Worm (Caenorhabditis elegans) whole organism, L1 larva: ENCODE data around the gene srt-7.

ENCODE experiments used
- C04F5.9 ChIP-seq: sonication (generic microtip); optimal IDR thresholded peaks from 2 replicates; lab custom pipeline; 2016; ENCODE audit warnings: missing genetic modification characterization, missing compliant biosample characterization
- F16B12.6 ChIP-seq: fragments of 150-350 bp; optimal IDR thresholded peaks from 2 replicates; lab custom pipeline; 2014; ENCODE audit warnings: missing biosample characterization, missing genetic modification characterization
- aha-1 ChIP-seq: fragments of 150-350 bp; optimal IDR thresholded peaks from 2 replicates; lab custom pipeline; 2014; ENCODE audit warnings: missing biosample characterization, missing genetic modification characterization
- alr-1 ChIP-seq: fragments of 200-800 bp; sonication (Bioruptor generic); optimal IDR thresholded peaks from 2 replicates; lab custom pipeline; 2018; ENCODE audit warnings: borderline replicate concordance, mild to moderate bottlenecking, missing genetic modification characterization, missing compliant biosample characterization
- aly-2 ChIP-seq: fragments of 150-350 bp; optimal IDR thresholded peaks from 2 replicates; lab custom pipeline; 2014; ENCODE audit warnings: missing biosample characterization, missing genetic modification characterization
- ceh-82 ChIP-seq, 3 experiments: fragments of 150-350 bp in 1 of 3; sonication (generic microtip) in 2 of 3; optimal IDR thresholded peaks; 2 replicates each; lab custom pipeline; 2014 to 2017; ENCODE audit warnings: missing biosample characterization in 3 of 3, missing genetic modification characterization in 3 of 3
- efl-1 ChIP-seq, 4 experiments: fragments of 150-350 bp; optimal IDR thresholded peaks in 3 of 4; peaks in 1 of 4; 1 replicate in 1 of 4; 2 replicates in 3 of 4; lab custom pipeline; 2014; ENCODE audit warnings: missing biosample characterization in 2 of 4, missing genetic modification characterization in 2 of 4, missing genetic modification reagents in 2 of 4
- efl-3 ChIP-seq: fragments of 200-800 bp; sonication (Bioruptor generic); optimal IDR thresholded peaks from 2 replicates; lab custom pipeline; 2018; ENCODE audit warnings: mild to moderate bottlenecking, missing genetic modification characterization, missing compliant biosample characterization
- elt-2 ChIP-seq: sonication (generic microtip); optimal IDR thresholded peaks from 2 replicates; lab custom pipeline; 2016; ENCODE audit warnings: missing genetic modification characterization, mild to moderate bottlenecking, inconsistent platforms, missing compliant biosample characterization, missing genetic modification reagents
- elt-3 ChIP-seq, 6 experiments: fragments of 150-350 bp in 1 of 6; sonication (generic microtip); optimal IDR thresholded peaks; 2 replicates each; lab custom pipeline; 2017 to 2018; ENCODE audit warnings: missing biosample characterization in 6 of 6, missing genetic modification characterization in 6 of 6, inconsistent platforms in 1 of 6
- fkh-4 ChIP-seq: sonication (generic microtip); optimal IDR thresholded peaks from 2 replicates; lab custom pipeline; 2016; ENCODE audit warnings: missing compliant biosample characterization, missing genetic modification characterization, borderline replicate concordance
- fos-1 ChIP-seq: fragments of 150-350 bp; optimal IDR thresholded peaks from 2 replicates; lab custom pipeline; 2014; ENCODE audit warnings: missing biosample characterization, missing genetic modification characterization
- hlh-4 ChIP-seq: sonication (generic microtip); optimal IDR thresholded peaks from 2 replicates; lab custom pipeline; 2016; ENCODE audit warnings: mild to moderate bottlenecking, missing genetic modification characterization, missing compliant biosample characterization
- irx-1 ChIP-seq: sonication (generic microtip); optimal IDR thresholded peaks from 2 replicates; lab custom pipeline; 2016; ENCODE audit warnings: missing genetic modification characterization, missing compliant biosample characterization
- lin-13 ChIP-seq: fragments of 150-350 bp; optimal IDR thresholded peaks from 2 replicates; lab custom pipeline; 2014; ENCODE audit warnings: missing biosample characterization, missing genetic modification reagents, missing genetic modification characterization
- lin-14 ChIP-seq: fragments of 200-800 bp; sonication (Bioruptor generic); optimal IDR thresholded peaks from 2 replicates; lab custom pipeline; 2018; ENCODE audit warnings: mild to moderate bottlenecking, missing genetic modification characterization, moderate library complexity, missing compliant biosample characterization
- lin-39 ChIP-seq: fragments of 150-350 bp; optimal IDR thresholded peaks from 2 replicates; lab custom pipeline; 2014; ENCODE audit warnings: missing biosample characterization, missing genetic modification reagents, missing genetic modification characterization
- lsy-2 ChIP-seq, 2 experiments: fragments of 150-350 bp; optimal IDR thresholded peaks; 2 replicates each; lab custom pipeline; 2014; ENCODE audit warnings: missing biosample characterization in 2 of 2, missing genetic modification characterization in 2 of 2
- mep-1 ChIP-seq: fragments of 150-350 bp; optimal IDR thresholded peaks from 2 replicates; lab custom pipeline; 2014; ENCODE audit warnings: missing biosample characterization, missing genetic modification characterization
- nhr-12 ChIP-seq: sonication (generic microtip); optimal IDR thresholded peaks from 2 replicates; lab custom pipeline; 2017; ENCODE audit warnings: missing biosample characterization, missing genetic modification characterization
- nhr-20 ChIP-seq: sonication (generic microtip); optimal IDR thresholded peaks from 2 replicates; lab custom pipeline; 2016; ENCODE audit warnings: mild to moderate bottlenecking, missing genetic modification characterization, missing compliant biosample characterization
- nhr-237 ChIP-seq: fragments of 150-350 bp; optimal IDR thresholded peaks from 2 replicates; lab custom pipeline; 2014; ENCODE audit warnings: missing biosample characterization, missing genetic modification characterization
- nhr-28 ChIP-seq: fragments of 150-350 bp; optimal IDR thresholded peaks from 2 replicates; lab custom pipeline; 2014; ENCODE audit warnings: missing biosample characterization, missing genetic modification characterization
- nhr-77 ChIP-seq: fragments of 150-350 bp; optimal IDR thresholded peaks from 2 replicates; lab custom pipeline; 2014; ENCODE audit warnings: missing biosample characterization, missing genetic modification characterization
- nhr-90 ChIP-seq: sonication (generic microtip); optimal IDR thresholded peaks from 2 replicates; lab custom pipeline; 2016; ENCODE audit warnings: mild to moderate bottlenecking, missing genetic modification characterization, missing compliant biosample characterization; ENCODE audit not compliant: poor library complexity
- pqm-1 ChIP-seq: sonication (generic microtip); optimal IDR thresholded peaks from 3 replicates; lab custom pipeline; 2017; ENCODE audit warnings: missing biosample characterization, missing genetic modification characterization
- skn-1 ChIP-seq: fragments of 150-350 bp; optimal IDR thresholded peaks from 2 replicates; lab custom pipeline; 2014; ENCODE audit warnings: missing biosample characterization, missing genetic modification characterization
- snpc-4 ChIP-seq: fragments of 150-350 bp; optimal IDR thresholded peaks from 2 replicates; lab custom pipeline; 2014; ENCODE audit warnings: missing biosample characterization, missing genetic modification characterization
- swsn-7 ChIP-seq: sonication (generic microtip); optimal IDR thresholded peaks from 2 replicates; lab custom pipeline; 2016; ENCODE audit warnings: missing genetic modification characterization, missing compliant biosample characterization
- tlp-1 ChIP-seq: fragments of 150-350 bp; optimal IDR thresholded peaks from 2 replicates; lab custom pipeline; 2014; ENCODE audit warnings: missing biosample characterization, missing genetic modification characterization
- unc-130 ChIP-seq: fragments of 150-350 bp; optimal IDR thresholded peaks from 2 replicates; lab custom pipeline; 2017; ENCODE audit warnings: missing biosample characterization, missing genetic modification characterization, inconsistent platforms
- unc-62 ChIP-seq: fragments of 150-350 bp; optimal IDR thresholded peaks from 2 replicates; lab custom pipeline; 2014; ENCODE audit warnings: missing biosample characterization, missing genetic modification reagents, missing genetic modification characterization
- unc-86 ChIP-seq: sonication (generic microtip); optimal IDR thresholded peaks from 2 replicates; lab custom pipeline; 2016; ENCODE audit warnings: missing genetic modification characterization, missing compliant biosample characterization
- xbp-1 ChIP-seq: sonication (generic microtip); optimal IDR thresholded peaks from 2 replicates; lab custom pipeline; 2016; ENCODE audit warnings: missing genetic modification characterization, missing compliant biosample characterization
- zip-4 ChIP-seq: fragments of 200-800 bp; sonication (Bioruptor generic); optimal IDR thresholded peaks from 2 replicates; lab custom pipeline; 2018; ENCODE audit warnings: mild to moderate bottlenecking, missing genetic modification characterization, moderate library complexity, missing compliant biosample characterization
- ztf-11 ChIP-seq, 2 experiments: sonication (generic microtip); optimal IDR thresholded peaks; 2 replicates each; lab custom pipeline; 2016 to 2017; ENCODE audit warnings: missing genetic modification characterization in 2 of 2, missing biosample characterization in 1 of 2, missing compliant biosample characterization in 1 of 2
- ztf-4 ChIP-seq: fragments of 150-350 bp; optimal IDR thresholded peaks from 2 replicates; lab custom pipeline; 2014; ENCODE audit warnings: missing biosample characterization, missing genetic modification characterization

Gene srt-7

ce11 chrV:3104134-3104533 is 22.6 kb downstream of the srt-7 start, which contains the start of gene str-66 (continued):
- no peak for TF ChIP-seq zip-4 (GFP tag; lab: Kevin White, UChicago)

ce11 chrV:3105810-3106209 is 24.2 kb downstream of the srt-7 start, which contains the start of gene str-69:
TSS of gene str-69 (minus strand) at chrV:3105910.
- TF ChIP-seq F16B12.6 = no peak
- no peak for TF ChIP-seq alr-1 (tag; lab: Kevin White, UChicago)
- TF ChIP-seq nhr-12 = no peak
- TF ChIP-seq lin-13 (GFP tag; lab: Kevin White, UChicago) = no peak
- no peak for TF ChIP-seq nhr-90 (tag; lab: Kevin White, UChicago)

ce11 chrV:3106785-3107184 is 25.2 kb downstream of the srt-7 start:
- TF ChIP-seq snpc-4 (tag; lab: Kevin White, UChicago) = peak; percentile 25
- TF ChIP-seq efl-1 (optimal IDR thresholded peaks at IDR 0.05; lab: Kevin White, UChicago) = no peak
- no peak for TF ChIP-seq efl-1 (GFP tag; optimal IDR thresholded peaks at IDR 0.05 in 1 of 2; lab: Kevin White, UChicago)
- no peak for TF ChIP-seq skn-1
- TF ChIP-seq unc-62 = no peak

ce11 chrV:3107450-3107849 is 25.9 kb downstream of the srt-7 start, which contains the start of gene str-68:
TSS of gene str-68 (minus strand) at chrV:3107550.
- no peak for TF ChIP-seq pqm-1 (tag; lab: Kevin White, UChicago)
- TF ChIP-seq elt-2 (tag; lab: Kevin White, UChicago) = no peak
- TF ChIP-seq fkh-4 (tag; lab: Kevin White, UChicago) = no peak
- TF ChIP-seq alr-1 (tag; lab: Kevin White, UChicago) = no peak
- TF ChIP-seq tlp-1 (tag; lab: Kevin White, UChicago) = no peak
- no peak for TF ChIP-seq ztf-11 (tag; optimal IDR thresholded peaks at IDR 0.05; lab: Kevin White, UChicago)
- no peak for TF ChIP-seq unc-86 (tag; lab: Kevin White, UChicago)
- TF ChIP-seq elt-3 (tag; optimal IDR thresholded peaks at IDR 0.05; lab: Kevin White, UChicago) = no peak
- TF ChIP-seq unc-130 (tag; lab: Kevin White, UChicago) = no peak
- no peak for TF ChIP-seq xbp-1 (tag; lab: Kevin White, UChicago)
- TF ChIP-seq unc-62 = no peak
- TF ChIP-seq nhr-20 (tag; lab: Kevin White, UChicago) = no peak
- TF ChIP-seq lsy-2 (tag; optimal IDR thresholded peaks at IDR 0.05; lab: Kevin White, UChicago) = no peak
- no peak for TF ChIP-seq irx-1 (tag; lab: Kevin White, UChicago)
- TF ChIP-seq efl-3 (GFP tag; lab: Kevin White, UChicago) = no peak
- TF ChIP-seq ceh-82 (tag; optimal IDR thresholded peaks at IDR 0.05; lab: Kevin White, UChicago) = no peak
- TF ChIP-seq, all 84 proteins: peak for 0

- no peak for TF ChIP-seq fos-1
- TF ChIP-seq nhr-237 (tag; lab: Kevin White, UChicago) = no peak
Observed at ce11 chrV:3112198-3112597, 30.6 kb downstream of the srt-7 start.

- TF ChIP-seq mep-1 = no peak
Observed at ce11 chrV:3113751-3114150, 32.2 kb downstream of the srt-7 start, which contains the start of gene Y73C8C.8. TSS of gene Y73C8C.8 (minus strand) at chrV:3113851.

ce11 chrV:3114973-3115372 is 33.4 kb downstream of the srt-7 start, which contains the start of gene Y73C8C.3:
TSS of gene Y73C8C.3 (plus strand) at chrV:3115273.
- TF ChIP-seq elt-2 (tag; lab: Kevin White, UChicago) (no peak), C04F5.9 (no peak)
- TF ChIP-seq, all 84 proteins: peak for 0

- TF ChIP-seq nhr-77 = no peak
- no peak for TF ChIP-seq lin-14 (GFP tag; lab: Kevin White, UChicago)
- TF ChIP-seq swsn-7 (tag; lab: Kevin White, UChicago) = no peak
- TF ChIP-seq hlh-4 = no peak
- TF ChIP-seq aha-1 = no peak
- TF ChIP-seq ztf-4 = no peak
- TF ChIP-seq nhr-20 (tag; lab: Kevin White, UChicago) = no peak
- no peak for TF ChIP-seq nhr-237 (tag; lab: Kevin White, UChicago)
- no peak for TF ChIP-seq xbp-1 (tag; lab: Kevin White, UChicago)
- no peak for TF ChIP-seq aly-2 (tag; lab: Kevin White, UChicago)
- TF ChIP-seq lin-39 (tag; lab: Kevin White, UChicago) = no peak
- TF ChIP-seq F16B12.6 = no peak
- no peak for TF ChIP-seq nhr-28 (tag; lab: Kevin White, UChicago)
- no peak for TF ChIP-seq irx-1 (tag; lab: Kevin White, UChicago)
Observed at ce11 chrV:3118167-3118566, 36.6 kb downstream of the srt-7 start, which contains the start of gene clec-210. TSS of gene clec-210 (plus strand) at chrV:3118377.
